Fruit fly (Drosophila melanogaster): Measurements from ENCODE around the gene AhcyL2.

Gene AhcyL2

dm6 chr3R:17016193-17016592, 34.2 kb upstream of the AhcyL2 start:
- no peak for TF ChIP-seq kay (GFP tag; ENCODE audit: borderline replicate concordance)
- no peak for TF ChIP-seq CG12768 (GFP tag; optimal IDR thresholded peaks at IDR 0.05)
- TF ChIP-seq CG33017 (tag; optimal IDR thresholded peaks at IDR 0.05), result no peak
- no peak for TF ChIP-seq bab1 (GFP tag; optimal IDR thresholded peaks at IDR 0.05)

dm6 chr3R:17014276-17014675, 32.3 kb upstream of the AhcyL2 start, which contains the start of gene Pxd:
TSS of gene Pxd (plus strand) at chr3R:17014576.
- TF ChIP-seq CG11617 (GFP tag; optimal IDR thresholded peaks at IDR 0.05) (no peak), bab1 (GFP tag; optimal IDR thresholded peaks at IDR 0.05) (no peak), Clk (GFP tag; optimal IDR thresholded peaks at IDR 0.05) (no peak), toe (GFP tag; optimal IDR thresholded peaks at IDR 0.05) (no peak), CG5204 (GFP tag; optimal IDR thresholded peaks at IDR 0.05) (no peak), tj (GFP tag; optimal IDR thresholded peaks at IDR 0.05) (no peak), CG33017 (tag; optimal IDR thresholded peaks at IDR 0.05) (no peak), pad (GFP tag; optimal IDR thresholded peaks at IDR 0.05) (no peak), ovo (GFP tag; optimal IDR thresholded peaks at IDR 0.05) (no peak), Crg-1 (GFP tag; optimal IDR thresholded peaks at IDR 0.05) (no peak), CG1620 (GFP tag; optimal IDR thresholded peaks at IDR 0.05) (no peak), CG7045 (GFP tag; optimal IDR thresholded peaks at IDR 0.05) (no peak), Hr96 (GFP tag; optimal IDR thresholded peaks at IDR 0.05) (no peak)

- TF ChIP-seq Crg-1 (GFP tag; optimal IDR thresholded peaks at IDR 0.05), result no peak
- no peak for TF ChIP-seq ovo (GFP tag; optimal IDR thresholded peaks at IDR 0.05)
- TF ChIP-seq Hr96 (GFP tag; optimal IDR thresholded peaks at IDR 0.05), result no peak
- no peak for TF ChIP-seq CG11617 (GFP tag; optimal IDR thresholded peaks at IDR 0.05)
- no peak for TF ChIP-seq CG12768 (GFP tag; optimal IDR thresholded peaks at IDR 0.05)
- no peak for TF ChIP-seq Clk (GFP tag; optimal IDR thresholded peaks at IDR 0.05)
- no peak for TF ChIP-seq kay (GFP tag; ENCODE audit: borderline replicate concordance)
- no peak for TF ChIP-seq CG7045 (GFP tag; optimal IDR thresholded peaks at IDR 0.05)
- TF ChIP-seq CG1620 (GFP tag; optimal IDR thresholded peaks at IDR 0.05), result no peak
- TF ChIP-seq cic (GFP tag; optimal IDR thresholded peaks at IDR 0.05), result no peak
- no peak for TF ChIP-seq CG33017 (tag; optimal IDR thresholded peaks at IDR 0.05)
- TF ChIP-seq tj (GFP tag; optimal IDR thresholded peaks at IDR 0.05), result no peak
- TF ChIP-seq Mnt (GFP tag; optimal IDR thresholded peaks at IDR 0.05), result no peak
- TF ChIP-seq pad (GFP tag; optimal IDR thresholded peaks at IDR 0.05), result no peak
- TF ChIP-seq toe (GFP tag; optimal IDR thresholded peaks at IDR 0.05), result no peak
- no peak for TF ChIP-seq CG7101 (tag; optimal IDR thresholded peaks at IDR 0.05)
- no peak for TF ChIP-seq cnc (optimal IDR thresholded peaks at IDR 0.05)
- no peak for TF ChIP-seq CG5204 (GFP tag; optimal IDR thresholded peaks at IDR 0.05)
Measured at dm6 chr3R:17008675-17009022, 26.7 kb upstream of the AhcyL2 start.

dm6 chr3R:17008018-17008674, 26.2 kb upstream of the AhcyL2 start, which contains the start of gene CG8907:
TSS of gene CG8907 (plus strand) at chr3R:17008269.
- no peak for TF ChIP-seq CG7045 (GFP tag; optimal IDR thresholded peaks at IDR 0.05)
- TF ChIP-seq kay (GFP tag; ENCODE audit: borderline replicate concordance), result peak; percentile 46
- TF ChIP-seq tj (GFP tag; optimal IDR thresholded peaks at IDR 0.05), result no peak
- TF ChIP-seq bab1 (GFP tag; optimal IDR thresholded peaks at IDR 0.05), result no peak
- no peak for TF ChIP-seq CG11617 (GFP tag; optimal IDR thresholded peaks at IDR 0.05)
- peak; percentile 20 for TF ChIP-seq cic (GFP tag; optimal IDR thresholded peaks at IDR 0.05)
- TF ChIP-seq Crg-1 (GFP tag; optimal IDR thresholded peaks at IDR 0.05), result no peak

dm6 chr3R:17007336-17007735, 25.4 kb upstream of the AhcyL2 start:
- TF ChIP-seq ovo (GFP tag; optimal IDR thresholded peaks at IDR 0.05) (no peak), toe (GFP tag; optimal IDR thresholded peaks at IDR 0.05) (no peak), kay (GFP tag; ENCODE audit: borderline replicate concordance) (no peak), bab1 (GFP tag; optimal IDR thresholded peaks at IDR 0.05) (no peak), Clk (GFP tag; optimal IDR thresholded peaks at IDR 0.05) (no peak), CG12768 (GFP tag; optimal IDR thresholded peaks at IDR 0.05) (no peak), CG33017 (tag; optimal IDR thresholded peaks at IDR 0.05) (no peak), CG5204 (GFP tag; optimal IDR thresholded peaks at IDR 0.05) (no peak), Hr96 (GFP tag; optimal IDR thresholded peaks at IDR 0.05) (no peak), cic (GFP tag; optimal IDR thresholded peaks at IDR 0.05) (no peak), pad (GFP tag; optimal IDR thresholded peaks at IDR 0.05) (no peak), CG7045 (GFP tag; optimal IDR thresholded peaks at IDR 0.05) (no peak)

dm6 chr3R:17003468-17003867, 21.5 kb upstream of the AhcyL2 start:
- TF ChIP-seq Crg-1 (GFP tag; optimal IDR thresholded peaks at IDR 0.05), result no peak

- TF ChIP-seq bab1 (GFP tag; optimal IDR thresholded peaks at IDR 0.05) (peak; percentile 45), tj (GFP tag; optimal IDR thresholded peaks at IDR 0.05) (no peak), CG11617 (GFP tag; optimal IDR thresholded peaks at IDR 0.05) (no peak), CG1620 (GFP tag; optimal IDR thresholded peaks at IDR 0.05) (peak; percentile 26), cnc (optimal IDR thresholded peaks at IDR 0.05) (no peak), CG7101 (tag; optimal IDR thresholded peaks at IDR 0.05) (peak; percentile 20), cic (GFP tag; optimal IDR thresholded peaks at IDR 0.05) (peak; percentile 87), CG12768 (GFP tag; optimal IDR thresholded peaks at IDR 0.05) (peak; percentile 73), Mnt (GFP tag; optimal IDR thresholded peaks at IDR 0.05) (peak; percentile 44), kay (GFP tag; ENCODE audit: borderline replicate concordance) (peak; percentile 94), Crg-1 (GFP tag; optimal IDR thresholded peaks at IDR 0.05) (peak; percentile 19), Hr96 (GFP tag; optimal IDR thresholded peaks at IDR 0.05) (peak; percentile 25)
Measured at dm6 chr3R:17002218-17003110, 20.5 kb upstream of the AhcyL2 start, which contains the start of the genes Sf3a1 and Irc. TSS of gene Sf3a1 (minus strand) at chr3R:17002355. TSS of gene Irc (plus strand) at chr3R:17002875.

All from whole organism, adult.